Worm (Caenorhabditis elegans) whole organism, late embryonic: ENCODE data around the gene F42G8.8.

Source experiments
- C38D4.7 ChIP-seq: fragments of 200-800 bp; sonication (Bioruptor generic); optimal IDR thresholded peaks from 2 replicates; lab custom pipeline; 2018; ENCODE audit warnings: mild to moderate bottlenecking, missing genetic modification characterization, moderate library complexity, missing compliant biosample characterization
- ama-1 ChIP-seq: fragments of 150-350 bp; optimal IDR thresholded peaks from 2 replicates; lab custom pipeline; 2014
- ceh-2 ChIP-seq: sonication (generic microtip); optimal IDR thresholded peaks from 2 replicates; lab custom pipeline; 2016; ENCODE audit warnings: missing genotype, missing genetic modification characterization, missing compliant biosample characterization
- ceh-22 ChIP-seq: sonication (generic microtip); optimal IDR thresholded peaks from 2 replicates; lab custom pipeline; 2017; ENCODE audit warnings: missing biosample characterization, missing genetic modification characterization
- ceh-30 ChIP-seq: fragments of 150-350 bp; optimal IDR thresholded peaks from 2 replicates; lab custom pipeline; 2014; ENCODE audit warnings: missing biosample characterization, missing genetic modification characterization
- ceh-31 ChIP-seq: sonication (generic microtip); optimal IDR thresholded peaks from 2 replicates; lab custom pipeline; 2016; ENCODE audit warnings: missing genetic modification characterization, missing compliant biosample characterization
- ceh-9 ChIP-seq: sonication (generic microtip); optimal IDR thresholded peaks from 2 replicates; lab custom pipeline; 2016; ENCODE audit warnings: mild to moderate bottlenecking, missing genetic modification characterization, inconsistent platforms, missing compliant biosample characterization
- dmd-4 ChIP-seq: sonication (generic microtip); optimal IDR thresholded peaks from 2 replicates; lab custom pipeline; 2016; ENCODE audit warnings: borderline replicate concordance, missing genetic modification characterization, missing compliant biosample characterization
- fkh-10 ChIP-seq: fragments of 150-350 bp; optimal IDR thresholded peaks from 2 replicates; lab custom pipeline; 2014; ENCODE audit warnings: missing biosample characterization, missing genetic modification reagents, missing genetic modification characterization
- gmeb-2 ChIP-seq: sonication (generic microtip); optimal IDR thresholded peaks from 2 replicates; lab custom pipeline; 2016; ENCODE audit warnings: missing genetic modification characterization, inconsistent platforms, missing compliant biosample characterization
- hlh-15 ChIP-seq: sonication (generic microtip); optimal IDR thresholded peaks from 2 replicates; lab custom pipeline; 2016; ENCODE audit warnings: missing genetic modification characterization, missing compliant biosample characterization
- lin-11 ChIP-seq: fragments of 200-800 bp; sonication (Bioruptor generic); optimal IDR thresholded peaks from 2 replicates; lab custom pipeline; 2018; ENCODE audit warnings: mild to moderate bottlenecking, missing genetic modification characterization, missing compliant biosample characterization
- pqm-1 ChIP-seq: sonication (generic microtip); optimal IDR thresholded peaks from 2 replicates; lab custom pipeline; 2016; ENCODE audit warnings: missing genetic modification characterization, missing compliant biosample characterization
- zip-5 ChIP-seq: sonication (generic microtip); optimal IDR thresholded peaks from 2 replicates; lab custom pipeline; 2016; ENCODE audit warnings: missing genetic modification characterization, missing compliant biosample characterization

DNA sequence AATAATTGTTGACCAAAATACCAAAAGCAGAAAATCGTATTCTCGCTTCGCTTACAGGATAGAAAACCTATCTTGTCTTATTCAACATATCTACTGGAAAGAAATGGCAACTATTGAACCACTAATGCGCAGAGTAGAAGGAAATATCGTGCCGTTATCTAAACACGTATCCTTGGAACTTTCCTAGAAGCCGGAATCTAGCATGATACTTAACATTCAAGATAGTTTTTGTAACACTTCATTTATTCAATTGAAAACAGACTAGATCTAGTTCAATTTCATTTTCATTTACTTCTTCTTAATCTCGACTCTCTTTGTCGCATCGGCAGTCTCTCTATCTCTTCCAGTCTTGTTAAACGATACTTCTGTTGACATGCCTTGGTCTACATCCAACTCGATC, 36.1 kb downstream of the F42G8.8 start:
- no peak for TF ChIP-seq C38D4.7 (GFP tag; lab: Kevin White, UChicago)
- no peak for TF ChIP-seq pqm-1 (tag; lab: Kevin White, UChicago)
- no peak for TF ChIP-seq ceh-2 (tag; lab: Kevin White, UChicago)
- no peak for TF ChIP-seq ama-1 (lab: Kevin White, UChicago)
- no peak for TF ChIP-seq gmeb-2 (tag; lab: Kevin White, UChicago)
- no peak for TF ChIP-seq dmd-4
- no peak for TF ChIP-seq lin-11 (tag; lab: Kevin White, UChicago)
- no peak for TF ChIP-seq fkh-10 (GFP tag; lab: Kevin White, UChicago)
- no peak for TF ChIP-seq ceh-31
- TF ChIP-seq ceh-30 (tag; lab: Kevin White, UChicago), result no peak
- no peak for TF ChIP-seq ceh-22 (tag; lab: Kevin White, UChicago)
- no peak for TF ChIP-seq zip-5 (tag; lab: Kevin White, UChicago)
- TF ChIP-seq ceh-9 (tag; lab: Kevin White, UChicago), result no peak
- no peak for TF ChIP-seq hlh-15 (tag; lab: Kevin White, UChicago)
